Worm (Caenorhabditis elegans) whole organism, mixed stage, embryonic: ENCODE data around the gene hrg-6.

Source experiments
- M03D4.4 ChIP-seq: sonication (generic microtip); optimal IDR thresholded peaks from 2 replicates; lab custom pipeline; 2017; ENCODE audit warnings: mild to moderate bottlenecking, missing genetic modification characterization, missing compliant biosample characterization
- bed-3 ChIP-seq: fragments of 200-800 bp; sonication (Bioruptor generic); optimal IDR thresholded peaks from 3 replicates; lab custom pipeline; 2018; ENCODE audit warnings: mild to moderate bottlenecking, missing genetic modification characterization, moderate library complexity, missing compliant biosample characterization
- blmp-1 ChIP-seq: fragments of 150-350 bp; optimal IDR thresholded peaks from 2 replicates; lab custom pipeline; 2014; ENCODE audit warnings: missing biosample characterization, missing genetic modification characterization
- ceh-39 ChIP-seq: fragments of 150-350 bp; optimal IDR thresholded peaks from 2 replicates; lab custom pipeline; 2014; ENCODE audit warnings: missing biosample characterization, missing genetic modification characterization
- ces-1 ChIP-seq: fragments of 150-350 bp; optimal IDR thresholded peaks from 2 replicates; lab custom pipeline; 2014; ENCODE audit warnings: missing biosample characterization, missing genetic modification reagents, missing genetic modification characterization
- cnd-1 ChIP-seq: fragments of 200-800 bp; sonication (Bioruptor generic); optimal IDR thresholded peaks from 2 replicates; lab custom pipeline; 2018; ENCODE audit warnings: mild to moderate bottlenecking, missing genetic modification characterization, missing compliant biosample characterization
- drap-1 ChIP-seq: fragments of 200-800 bp; sonication (Bioruptor generic); optimal IDR thresholded peaks from 3 replicates; lab custom pipeline; 2018; ENCODE audit warnings: mild to moderate bottlenecking, missing genetic modification characterization, missing compliant biosample characterization
- elt-1 ChIP-seq: sonication (generic microtip); optimal IDR thresholded peaks from 2 replicates; lab custom pipeline; 2017; ENCODE audit warnings: missing genetic modification characterization, mild to moderate bottlenecking, missing compliant biosample characterization, antibody characterized with exemption, moderate library complexity, borderline replicate concordance; ENCODE audit not compliant: insufficient read depth
- elt-3 ChIP-seq: fragments of 150-350 bp; optimal IDR thresholded peaks from 2 replicates; lab custom pipeline; 2014; ENCODE audit warnings: missing biosample characterization, missing genetic modification characterization
- flh-1 ChIP-seq: fragments of 200-800 bp; sonication (Bioruptor generic); optimal IDR thresholded peaks from 2 replicates; lab custom pipeline; 2018; ENCODE audit warnings: mild to moderate bottlenecking, missing genetic modification characterization, moderate library complexity, missing compliant biosample characterization
- ham-2 ChIP-seq: fragments of 200-800 bp; sonication (Bioruptor generic); optimal IDR thresholded peaks from 2 replicates; lab custom pipeline; 2018; ENCODE audit warnings: mild to moderate bottlenecking, missing genetic modification characterization, missing compliant biosample characterization
- hlh-1 ChIP-seq: fragments of 150-350 bp; optimal IDR thresholded peaks from 2 replicates; lab custom pipeline; 2014; ENCODE audit warnings: missing biosample characterization, missing genetic modification reagents, missing genetic modification characterization
- lin-13 ChIP-seq: fragments of 150-350 bp; optimal IDR thresholded peaks from 2 replicates; lab custom pipeline; 2014; ENCODE audit warnings: missing biosample characterization, missing genetic modification characterization
- lin-32 ChIP-seq: fragments of 200-800 bp; sonication (Bioruptor generic); optimal IDR thresholded peaks from 2 replicates; lab custom pipeline; 2018; ENCODE audit warnings: mild to moderate bottlenecking, missing genetic modification characterization, missing compliant biosample characterization
- lsy-2 ChIP-seq: fragments of 150-350 bp; optimal IDR thresholded peaks from 2 replicates; lab custom pipeline; 2014; ENCODE audit warnings: missing biosample characterization, missing genetic modification characterization
- mab-5 ChIP-seq: fragments of 150-350 bp; optimal IDR thresholded peaks from 2 replicates; lab custom pipeline; 2014; ENCODE audit warnings: missing biosample characterization, missing genetic modification characterization
- mep-1 ChIP-seq: fragments of 150-350 bp; optimal IDR thresholded peaks from 2 replicates; lab custom pipeline; 2017; ENCODE audit warnings: missing biosample characterization, missing genetic modification reagents, missing genetic modification characterization, inconsistent platforms
- nhr-2 ChIP-seq: fragments of 150-350 bp; optimal IDR thresholded peaks from 2 replicates; lab custom pipeline; 2014; ENCODE audit warnings: missing biosample characterization, missing genetic modification characterization
- nhr-237 ChIP-seq: fragments of 150-350 bp; optimal IDR thresholded peaks from 2 replicates; lab custom pipeline; 2014; ENCODE audit warnings: missing biosample characterization, missing genetic modification characterization
- nhr-28 ChIP-seq: fragments of 150-350 bp; optimal IDR thresholded peaks from 2 replicates; lab custom pipeline; 2014; ENCODE audit warnings: missing biosample characterization, missing genetic modification characterization
- nhr-76 ChIP-seq: sonication (generic microtip); optimal IDR thresholded peaks from 2 replicates; lab custom pipeline; 2017; ENCODE audit warnings: missing biosample characterization, missing genetic modification characterization
- pha-4 ChIP-seq: fragments of 150-350 bp; optimal IDR thresholded peaks from 2 replicates; lab custom pipeline; 2018; ENCODE audit warnings: missing biosample characterization, missing genetic modification reagents, missing genetic modification characterization
- sem-2 ChIP-seq: fragments of 200-800 bp; sonication (Bioruptor generic); optimal IDR thresholded peaks from 2 replicates; lab custom pipeline; 2018; ENCODE audit warnings: mild to moderate bottlenecking, missing genetic modification characterization, missing compliant biosample characterization
- snpc-4 ChIP-seq: fragments of 150-350 bp; optimal IDR thresholded peaks from 2 replicates; lab custom pipeline; 2014; ENCODE audit warnings: missing biosample characterization, missing genetic modification characterization
- sptf-1 ChIP-seq: sonication (generic microtip); optimal IDR thresholded peaks from 2 replicates; lab custom pipeline; 2017; ENCODE audit warnings: mild to moderate bottlenecking, missing genetic modification characterization, moderate library complexity, missing compliant biosample characterization
- tbx-8 ChIP-seq: fragments of 200-800 bp; sonication (Bioruptor generic); optimal IDR thresholded peaks from 2 replicates; lab custom pipeline; 2018; ENCODE audit warnings: mild to moderate bottlenecking, missing genetic modification characterization, moderate library complexity, missing compliant biosample characterization
- unc-120 ChIP-seq: sonication (generic microtip); optimal IDR thresholded peaks from 2 replicates; lab custom pipeline; 2017; ENCODE audit warnings: missing genetic modification characterization, missing compliant biosample characterization; ENCODE audit not compliant: poor library complexity, severe bottlenecking
- unc-39 ChIP-seq: fragments of 150-350 bp; optimal IDR thresholded peaks from 2 replicates; lab custom pipeline; 2014; ENCODE audit warnings: missing biosample characterization, missing genetic modification characterization
- unc-62 ChIP-seq: fragments of 150-350 bp; optimal IDR thresholded peaks from 2 replicates; lab custom pipeline; 2014; ENCODE audit warnings: missing biosample characterization, missing genetic modification reagents, missing genetic modification characterization
- zip-8 ChIP-seq: fragments of 150-350 bp; optimal IDR thresholded peaks from 2 replicates; lab custom pipeline; 2014; ENCODE audit warnings: missing biosample characterization, missing genetic modification characterization
- ztf-11 ChIP-seq: fragments of 150-350 bp; optimal IDR thresholded peaks from 2 replicates; lab custom pipeline; 2014; ENCODE audit warnings: missing biosample characterization, missing genetic modification characterization

Gene hrg-6

ce11 chrIV:11029412-11029811 is 3.0 kb upstream of the hrg-6 start, which contains the start of gene hrg-5:
Gene hrg-5, minus strand, starts transcription at chrIV:11029428.
- no peak for TF ChIP-seq unc-39
- TF ChIP-seq hlh-1 (tag; lab: Kevin White, UChicago) = no peak
- TF ChIP-seq nhr-237 (tag; lab: Kevin White, UChicago) = no peak
- TF ChIP-seq lin-13 (tag; lab: Kevin White, UChicago) = no peak
- no peak for TF ChIP-seq nhr-2 (tag; lab: Kevin White, UChicago)
- no peak for TF ChIP-seq elt-1 (tag; lab: Kevin White, UChicago)
- no peak for TF ChIP-seq ztf-11 (tag; lab: Kevin White, UChicago)
- no peak for TF ChIP-seq ceh-39 (tag; lab: Kevin White, UChicago)
- no peak for TF ChIP-seq ham-2
- TF ChIP-seq nhr-28 (tag; lab: Kevin White, UChicago) = no peak
- TF ChIP-seq cnd-1 (tag; lab: Kevin White, UChicago) = no peak
- no peak for TF ChIP-seq unc-62 (GFP tag; lab: Kevin White, UChicago)
- TF ChIP-seq flh-1 (GFP tag; lab: Kevin White, UChicago) = no peak
- TF ChIP-seq tbx-8 (GFP tag; lab: Kevin White, UChicago) = no peak
- no peak for TF ChIP-seq mab-5 (tag; lab: Kevin White, UChicago)
- TF ChIP-seq snpc-4 (tag; lab: Kevin White, UChicago) = no peak
- no peak for TF ChIP-seq zip-8 (tag; lab: Kevin White, UChicago)
- TF ChIP-seq sptf-1 (tag; lab: Kevin White, UChicago) = no peak

- TF ChIP-seq blmp-1 (tag; lab: Kevin White, UChicago) = no peak
- TF ChIP-seq unc-39 = no peak
- TF ChIP-seq ces-1 = no peak
- TF ChIP-seq hlh-1 (tag; lab: Kevin White, UChicago) = no peak
- TF ChIP-seq mep-1 (tag; lab: Kevin White, UChicago) = no peak
- TF ChIP-seq sem-2 = no peak
- no peak for TF ChIP-seq bed-3 (GFP tag; lab: Kevin White, UChicago)
- TF ChIP-seq nhr-76 (tag; lab: Kevin White, UChicago) = no peak
- TF ChIP-seq snpc-4 (tag; lab: Kevin White, UChicago) = no peak
- TF ChIP-seq M03D4.4 (tag; lab: Kevin White, UChicago) = no peak
- no peak for TF ChIP-seq lin-32 (GFP tag; lab: Kevin White, UChicago)
- no peak for TF ChIP-seq drap-1
- no peak for TF ChIP-seq nhr-237 (tag; lab: Kevin White, UChicago)
- TF ChIP-seq zip-8 (tag; lab: Kevin White, UChicago) = no peak
- TF ChIP-seq lsy-2 (tag; lab: Kevin White, UChicago) = no peak
- no peak for TF ChIP-seq pha-4 (tag; lab: Kevin White, UChicago)
- no peak for TF ChIP-seq elt-1 (tag; lab: Kevin White, UChicago)
Measured at ce11 chrIV:11030117-11030516, 2.3 kb upstream of the hrg-6 start.

- TF ChIP-seq sem-2 (no peak), cnd-1 (tag; lab: Kevin White, UChicago) (no peak), nhr-237 (tag; lab: Kevin White, UChicago) (no peak), bed-3 (GFP tag; lab: Kevin White, UChicago) (no peak), drap-1 (no peak), hlh-1 (tag; lab: Kevin White, UChicago) (no peak), elt-3 (tag; lab: Kevin White, UChicago) (no peak), ham-2 (no peak)
Measured at ce11 chrIV:11030893-11031292, 1.5 kb upstream of the hrg-6 start, which contains the start of gene hrg-4. Gene hrg-4, minus strand, starts transcription at chrIV:11030993.

ce11 chrIV:11031640-11032039 is 748 bp upstream of the hrg-6 start:
- TF ChIP-seq unc-120 (tag; lab: Kevin White, UChicago) = no peak
- TF ChIP-seq sem-2 = no peak

ce11 chrIV:11036222-11036621 is 3.8 kb downstream of the hrg-6 start, which contains the start of gene fkb-1:
Gene fkb-1, plus strand, starts transcription at chrIV:11036582.
- TF ChIP-seq M03D4.4 (tag; lab: Kevin White, UChicago) (no peak), lin-13 (tag; lab: Kevin White, UChicago) (peak; percentile 80), hlh-1 (tag; lab: Kevin White, UChicago) (peak; percentile 3), mep-1 (tag; lab: Kevin White, UChicago) (peak; percentile 5)
- TF ChIP-seq, all 35 proteins: peak for 3
